Fruit fly (Drosophila melanogaster): ENCODE measurements around the gene CG13698.

Gene CG13698

dm6 chr3L:18114038-18114926 lies 8.3 kb upstream of the CG13698 start (continued):
- TF ChIP-seq ss (GFP tag; optimal IDR thresholded peaks at IDR 0.05): peak in 1 of 2 experiments; percentile 41
- no peak for TF ChIP-seq Eip93F (GFP tag; optimal IDR thresholded peaks at IDR 0.05)
- TF ChIP-seq svp (GFP tag): peak; percentile 90
- no peak for TF ChIP-seq CG6854 (GFP tag; optimal IDR thresholded peaks at IDR 0.05)
- no peak for TF ChIP-seq net (GFP tag; optimal IDR thresholded peaks at IDR 0.05)
- TF ChIP-seq CG8632 (GFP tag; optimal IDR thresholded peaks at IDR 0.05): peak; percentile 71
- no peak for TF ChIP-seq fd85E (GFP tag; optimal IDR thresholded peaks at IDR 0.05)
- peak; percentile 39 for TF ChIP-seq Sox14 (GFP tag; optimal IDR thresholded peaks at IDR 0.05)
- TF ChIP-seq CG10631 (GFP tag; optimal IDR thresholded peaks at IDR 0.05): peak; percentile 55
- TF ChIP-seq spab (GFP tag; optimal IDR thresholded peaks at IDR 0.05): no peak
- peak; percentile 32 for TF ChIP-seq Eip75B (GFP tag; optimal IDR thresholded peaks at IDR 0.05)
- TF ChIP-seq CG15336 (GFP tag; IDR thresholded peaks at IDR 0.05): peak; percentile 58
- no peak for TF ChIP-seq fkh (GFP tag; optimal IDR thresholded peaks at IDR 0.05)
- peak; percentile 27 for TF ChIP-seq pdm3 (GFP tag; optimal IDR thresholded peaks at IDR 0.05)
- TF ChIP-seq CG1621 (tag; optimal IDR thresholded peaks at IDR 0.05): no peak
- no peak for TF ChIP-seq fd59A (GFP tag; optimal IDR thresholded peaks at IDR 0.05)
- peak; percentile 36 for TF ChIP-seq Sox15 (GFP tag; optimal IDR thresholded peaks at IDR 0.05)
- peak; percentile 43 for TF ChIP-seq CG6808 (GFP tag; optimal IDR thresholded peaks at IDR 0.05)

dm6 chr3L:18112669-18113068 lies 6.7 kb upstream of the CG13698 start, which contains the start of the genes CG32195 and CG7341:
Gene CG32195 (plus strand): TSS chr3L:18112959.
Gene CG7341 (plus strand): TSS chr3L:18112959.
- TF ChIP-seq fkh (GFP tag; optimal IDR thresholded peaks at IDR 0.05) (peak; percentile 40), eg (GFP tag; IDR thresholded peaks at IDR 0.05) (no peak), CG6163 (GFP tag; IDR thresholded peaks at IDR 0.05) (no peak), CG1621 (tag; optimal IDR thresholded peaks at IDR 0.05) (no peak)

dm6 chr3L:18109459-18109863 lies 3.5 kb upstream of the CG13698 start, which contains the start of the genes Polr3D and mus304:
Gene Polr3D (minus strand): TSS chr3L:18109574.
Gene mus304 (plus strand): TSS chr3L:18109814.
- no peak for TF ChIP-seq CG32006 (GFP tag; optimal IDR thresholded peaks at IDR 0.05)
- TF ChIP-seq lz (GFP tag; optimal IDR thresholded peaks at IDR 0.05): peak; percentile 49
- TF ChIP-seq Smox (GFP tag; optimal IDR thresholded peaks at IDR 0.05): no peak
- TF ChIP-seq Sox15 (GFP tag; optimal IDR thresholded peaks at IDR 0.05): no peak
- TF ChIP-seq CG4318 (GFP tag; optimal IDR thresholded peaks at IDR 0.05): no peak
- TF ChIP-seq esn (GFP tag; optimal IDR thresholded peaks at IDR 0.05): peak; percentile 44
- TF ChIP-seq Sox14 (GFP tag; optimal IDR thresholded peaks at IDR 0.05): peak; percentile 64
- no peak for TF ChIP-seq CG7368 (GFP tag; optimal IDR thresholded peaks at IDR 0.05)
- no peak for TF ChIP-seq CG6854 (GFP tag; optimal IDR thresholded peaks at IDR 0.05)
- TF ChIP-seq CG10631 (GFP tag; optimal IDR thresholded peaks at IDR 0.05): peak; percentile 20
- TF ChIP-seq CG3032 (tag; optimal IDR thresholded peaks at IDR 0.05): peak; percentile 41
- peak; percentile 6 for TF ChIP-seq CG31627 (GFP tag; optimal IDR thresholded peaks at IDR 0.05)
- TF ChIP-seq net (GFP tag; optimal IDR thresholded peaks at IDR 0.05): no peak
- no peak for TF ChIP-seq CG6792 (GFP tag; optimal IDR thresholded peaks at IDR 0.05)
- peak; percentile 15 for TF ChIP-seq Eip75B (GFP tag; optimal IDR thresholded peaks at IDR 0.05)
- TF ChIP-seq Hr39 (GFP tag; optimal IDR thresholded peaks at IDR 0.05): peak; percentile 11
- TF ChIP-seq eg (GFP tag; IDR thresholded peaks at IDR 0.05): no peak
- no peak for TF ChIP-seq svp (GFP tag)
- TF ChIP-seq Hr4 (GFP tag; optimal IDR thresholded peaks at IDR 0.05): peak; percentile 3
- TF ChIP-seq fd59A (GFP tag; optimal IDR thresholded peaks at IDR 0.05): no peak
- TF ChIP-seq CG9139 (GFP tag; optimal IDR thresholded peaks at IDR 0.05): no peak
- TF ChIP-seq CG3919 (GFP tag; optimal IDR thresholded peaks at IDR 0.05): no peak
- no peak for TF ChIP-seq CG6808 (GFP tag; optimal IDR thresholded peaks at IDR 0.05)
- TF ChIP-seq fkh (GFP tag; optimal IDR thresholded peaks at IDR 0.05): no peak
- peak; percentile 3 for TF ChIP-seq dsx (GFP tag; optimal IDR thresholded peaks at IDR 0.05; ENCODE audit: poor library complexity, severe bottlenecking)
- no peak for TF ChIP-seq Hr38 (GFP tag; optimal IDR thresholded peaks at IDR 0.05)
- TF ChIP-seq Ets96B (tag; optimal IDR thresholded peaks at IDR 0.05): peak; percentile 1
- TF ChIP-seq CG16779 (tag; optimal IDR thresholded peaks at IDR 0.05): no peak
- peak; percentile 56 for TF ChIP-seq Eip78C (GFP tag)
- no peak for TF ChIP-seq Met (GFP tag; optimal IDR thresholded peaks at IDR 0.05)
- TF ChIP-seq acj6 (GFP tag; optimal IDR thresholded peaks at IDR 0.05): no peak
- TF ChIP-seq OdsH (GFP tag; optimal IDR thresholded peaks at IDR 0.05): no peak
- no peak for TF ChIP-seq fd85E (GFP tag; optimal IDR thresholded peaks at IDR 0.05)
- TF ChIP-seq topi (GFP tag; optimal IDR thresholded peaks at IDR 0.05): no peak
- TF ChIP-seq CG11762 (GFP tag; optimal IDR thresholded peaks at IDR 0.05; ENCODE audit: insufficient read depth): no peak
- no peak for TF ChIP-seq CG11294 (GFP tag; IDR thresholded peaks at IDR 0.05)
- TF ChIP-seq CG6163 (GFP tag; IDR thresholded peaks at IDR 0.05): no peak

All from whole organism, prepupa.